Fruit fly (Drosophila melanogaster) whole organism, embryonic: ENCODE measurements around the gene CG34028.
A peak's percentile ranks its signal among the peaks of the same experiment; 100 is the strongest.

ENCODE experiments used
- Atf-2 ChIP-seq: fragments of 200-800 bp; sonication (Bioruptor generic); optimal IDR thresholded peaks from 2 replicates; lab custom pipeline; 2016; ENCODE audit warnings: missing biosample characterization, missing genetic modification characterization
- B-H1 ChIP-seq: fragments of 200-800 bp; sonication (Bioruptor generic); IDR thresholded peaks from 3 replicates; pipeline ENCODE4 v1.3.6; 2022; ENCODE audit warnings: missing biosample characterization, missing genetic modification characterization
- CG1024 ChIP-seq: fragments of 200-800 bp; sonication (Bioruptor generic); IDR thresholded peaks from 2 replicates; pipeline ENCODE4 v1.3.6; 2022; ENCODE audit warnings: missing biosample characterization, missing genetic modification characterization
- CG10431 ChIP-seq: fragments of 200-800 bp; sonication (Bioruptor generic); optimal IDR thresholded peaks from 3 replicates; lab custom pipeline; 2018; ENCODE audit warnings: missing biosample characterization, mild to moderate bottlenecking, missing genetic modification characterization
- CG10654 ChIP-seq: fragments of 200-800 bp; sonication (Bioruptor generic); optimal IDR thresholded peaks from 2 replicates; lab custom pipeline; 2016; ENCODE audit warnings: missing biosample characterization, missing genetic modification characterization
- CG11085 ChIP-seq: fragments of 200-800 bp; sonication (Bioruptor generic); IDR thresholded peaks from 2 replicates; pipeline ENCODE4 v1.3.6; 2022; ENCODE audit warnings: missing biosample characterization, missing genetic modification characterization
- CG11456 ChIP-seq: fragments of 200-800 bp; sonication (Bioruptor generic); IDR thresholded peaks from 3 replicates; pipeline ENCODE4 v1.3.6; 2022; ENCODE audit warnings: missing biosample characterization, missing genetic modification characterization
- CG12071 ChIP-seq: fragments of 200-800 bp; sonication (Bioruptor generic); optimal IDR thresholded peaks from 3 replicates; lab custom pipeline; 2018; ENCODE audit warnings: missing biosample characterization, mild to moderate bottlenecking, missing genetic modification characterization
- CG13296 ChIP-seq: fragments of 200-800 bp; sonication (Bioruptor generic); optimal IDR thresholded peaks from 3 replicates; lab custom pipeline; 2018; ENCODE audit warnings: missing biosample characterization, mild to moderate bottlenecking, missing genetic modification characterization
- CG17186 ChIP-seq: fragments of 200-800 bp; sonication (Bioruptor generic); optimal IDR thresholded peaks from 3 replicates; lab custom pipeline; 2017; ENCODE audit warnings: missing biosample characterization, missing genetic modification reagents, missing genetic modification characterization
- CG17568 ChIP-seq: fragments of 200-800 bp; sonication (Bioruptor generic); optimal IDR thresholded peaks from 2 replicates; lab custom pipeline; 2018; ENCODE audit warnings: missing biosample characterization, mild to moderate bottlenecking, missing genetic modification characterization, moderate library complexity
- CG17912 ChIP-seq: fragments of 200-800 bp; sonication (Bioruptor generic); optimal IDR thresholded peaks from 2 replicates; lab custom pipeline; 2018; ENCODE audit warnings: missing biosample characterization, mild to moderate bottlenecking, missing genetic modification characterization
- CG1832 ChIP-seq: fragments of 200-800 bp; sonication (Bioruptor generic); optimal IDR thresholded peaks from 2 replicates; lab custom pipeline; 2017; ENCODE audit warnings: missing biosample characterization, mild to moderate bottlenecking, missing genetic modification characterization, inconsistent platforms
- CG3407 ChIP-seq: fragments of 200-800 bp; sonication (Bioruptor generic); optimal IDR thresholded peaks from 2 replicates; lab custom pipeline; 2018; ENCODE audit warnings: missing biosample characterization, mild to moderate bottlenecking, missing genetic modification characterization
- CG34224 ChIP-seq: fragments of 200-800 bp; sonication (Bioruptor generic); IDR thresholded peaks from 3 replicates; pipeline ENCODE4 v1.3.6; 2022; ENCODE audit warnings: missing biosample characterization, missing genetic modification characterization; ENCODE audit not compliant: partially characterized antibody
- CG3838 ChIP-seq: fragments of 200-800 bp; sonication (Bioruptor generic); optimal IDR thresholded peaks from 3 replicates; lab custom pipeline; 2016; ENCODE audit warnings: missing biosample characterization, missing genetic modification characterization
- CG4360 ChIP-seq: fragments of 200-800 bp; sonication (Bioruptor generic); IDR thresholded peaks from 2 replicates; pipeline ENCODE4 v1.3.6; 2022; ENCODE audit warnings: missing biosample characterization, missing genetic modification characterization
- CG43689 ChIP-seq: fragments of 200-800 bp; sonication (Bioruptor generic); IDR thresholded peaks from 2 replicates; pipeline ENCODE4 v1.3.6; 2022; ENCODE audit warnings: missing biosample characterization, missing genetic modification characterization
- CG4707 ChIP-seq: fragments of 200-800 bp; sonication (Bioruptor generic); optimal IDR thresholded peaks from 2 replicates; lab custom pipeline; 2018; ENCODE audit warnings: missing biosample characterization, mild to moderate bottlenecking, missing genetic modification characterization, moderate library complexity
- CG6654 ChIP-seq: fragments of 200-800 bp; sonication (Bioruptor generic); optimal IDR thresholded peaks from 2 replicates; lab custom pipeline; 2017; ENCODE audit warnings: missing biosample characterization, mild to moderate bottlenecking, missing genetic modification characterization
- CG9727 ChIP-seq: fragments of 200-800 bp; sonication (Bioruptor generic); optimal IDR thresholded peaks from 3 replicates; lab custom pipeline; 2017; ENCODE audit warnings: missing biosample characterization, mild to moderate bottlenecking, missing genetic modification characterization
- CG9876 ChIP-seq: fragments of 200-800 bp; sonication (Bioruptor generic); optimal IDR thresholded peaks from 2 replicates; lab custom pipeline; 2016; ENCODE audit warnings: missing biosample characterization, missing genetic modification characterization
- CG9932 ChIP-seq: fragments of 200-800 bp; sonication (Bioruptor generic); IDR thresholded peaks from 2 replicates; pipeline ENCODE4 v1.3.6; 2022; ENCODE audit warnings: missing biosample characterization, missing genetic modification characterization
- D ChIP-seq, 2 experiments: fragments of 200-800 bp in 1 of 2; fragments of >200 bp in 1 of 2; sonication (Bioruptor generic) in 1 of 2; optimal IDR thresholded peaks; 2 replicates in 1 of 2; 3 replicates in 1 of 2; lab custom pipeline; 2017; ENCODE audit warnings: mild to moderate bottlenecking in 1 of 2, missing biosample characterization in 1 of 2, missing genetic modification characterization in 1 of 2, missing genetic modification reagents in 1 of 2
- HHEX ChIP-seq: fragments of 200-800 bp; sonication (Bioruptor generic); optimal IDR thresholded peaks from 3 replicates; lab custom pipeline; 2017; ENCODE audit warnings: missing biosample characterization, mild to moderate bottlenecking, missing genetic modification characterization, missing genetic modification reagents
- HmgD ChIP-seq: fragments of 200-800 bp; sonication (Bioruptor generic); optimal IDR thresholded peaks from 3 replicates; lab custom pipeline; 2016; ENCODE audit warnings: missing biosample characterization, missing genetic modification characterization
- Hr51 ChIP-seq, 2 experiments: fragments of 200-800 bp; sonication (Bioruptor generic); optimal IDR thresholded peaks; 2 replicates in 1 of 2; 3 replicates in 1 of 2; lab custom pipeline; 2016 to 2018; ENCODE audit warnings: missing biosample characterization in 2 of 2, missing genetic modification characterization in 2 of 2, mild to moderate bottlenecking in 1 of 2, moderate library complexity in 1 of 2
- NC2β ChIP-seq: fragments of 200-800 bp; sonication (Bioruptor generic); optimal IDR thresholded peaks from 2 replicates; lab custom pipeline; 2016; ENCODE audit warnings: missing biosample characterization, missing genetic modification characterization
- NFAT ChIP-seq: fragments of 200-800 bp; sonication (Bioruptor generic); IDR thresholded peaks from 2 replicates; pipeline ENCODE4 v1.3.6; 2022; ENCODE audit warnings: missing biosample characterization, missing genetic modification characterization
- NK7.1 ChIP-seq: fragments of 200-800 bp; sonication (Bioruptor generic); optimal IDR thresholded peaks from 3 replicates; lab custom pipeline; 2016; ENCODE audit warnings: missing biosample characterization, missing genetic modification characterization
- Pdp1 ChIP-seq, 2 experiments: fragments of 200-800 bp; sonication (Bioruptor generic); optimal IDR thresholded peaks; 3 replicates each; lab custom pipeline; 2016; ENCODE audit warnings: missing biosample characterization in 2 of 2, missing genetic modification characterization in 2 of 2, mild to moderate bottlenecking in 1 of 2, moderate library complexity in 1 of 2
- Ptx1 ChIP-seq: fragments of 200-800 bp; sonication (Bioruptor generic); IDR thresholded peaks from 2 replicates; pipeline ENCODE4 v1.3.6; 2022; ENCODE audit warnings: missing biosample characterization, missing genetic modification characterization
- Sry-δ ChIP-seq: fragments of 200-800 bp; sonication (Bioruptor generic); optimal IDR thresholded peaks from 2 replicates; lab custom pipeline; 2016; ENCODE audit warnings: missing biosample characterization, missing genetic modification characterization
- Xrp1 ChIP-seq: fragments of 200-800 bp; sonication (Bioruptor generic); IDR thresholded peaks from 2 replicates; pipeline ENCODE4 v1.3.6; 2022; ENCODE audit warnings: missing biosample characterization, missing genetic modification characterization
- ab ChIP-seq: fragments of 200-800 bp; sonication (Bioruptor generic); optimal IDR thresholded peaks from 2 replicates; lab custom pipeline; 2016; ENCODE audit warnings: missing biosample characterization, missing genetic modification characterization
- al ChIP-seq: fragments of 200-800 bp; sonication (Bioruptor generic); IDR thresholded peaks from 2 replicates; pipeline ENCODE4 v1.3.6; 2022; ENCODE audit warnings: missing biosample characterization, missing genetic modification characterization
- amos ChIP-seq: fragments of 200-800 bp; sonication (Bioruptor generic); IDR thresholded peaks from 2 replicates; pipeline ENCODE4 v1.3.6; 2022; ENCODE audit warnings: missing biosample characterization, missing genetic modification characterization; ENCODE audit not compliant: partially characterized antibody
- br ChIP-seq: fragments of >200 bp; optimal IDR thresholded peaks from 2 replicates; lab custom pipeline; 2017
- dysf ChIP-seq: fragments of 200-800 bp; sonication (Bioruptor generic); IDR thresholded peaks from 3 replicates; pipeline ENCODE4 v1.3.6; 2022; ENCODE audit warnings: missing biosample characterization, missing genetic modification characterization
- en ChIP-seq: fragments of 200-800 bp; sonication (Bioruptor generic); optimal IDR thresholded peaks from 2 replicates; lab custom pipeline; 2016; ENCODE audit warnings: missing biosample characterization, missing genetic modification characterization
- eve ChIP-seq, 2 experiments: fragments of >200 bp; optimal IDR thresholded peaks; 2 replicates each; lab custom pipeline; 2017; ENCODE audit warnings: missing biosample characterization in 2 of 2, missing genetic modification characterization in 2 of 2
- ftz-f1 ChIP-seq: fragments of 200-800 bp; sonication (Bioruptor generic); optimal IDR thresholded peaks from 2 replicates; lab custom pipeline; 2016; ENCODE audit warnings: missing biosample characterization, missing genetic modification characterization
- row ChIP-seq: fragments of 200-800 bp; sonication (Bioruptor generic); IDR thresholded peaks from 3 replicates; pipeline ENCODE4 v1.3.6; 2022; ENCODE audit warnings: missing biosample characterization, missing genetic modification characterization
- schlank ChIP-seq: fragments of 200-800 bp; sonication (Bioruptor generic); optimal IDR thresholded peaks from 2 replicates; lab custom pipeline; 2018; ENCODE audit warnings: missing biosample characterization, mild to moderate bottlenecking, missing genetic modification characterization
- sens-2 ChIP-seq: fragments of 200-800 bp; sonication (Bioruptor generic); IDR thresholded peaks from 2 replicates; pipeline ENCODE4 v1.3.6; 2022; ENCODE audit warnings: missing biosample characterization, missing genetic modification characterization
- sima ChIP-seq: fragments of 200-800 bp; sonication (Bioruptor generic); optimal IDR thresholded peaks from 2 replicates; lab custom pipeline; 2016; ENCODE audit warnings: missing biosample characterization, missing genetic modification characterization
- stc ChIP-seq: fragments of 200-800 bp; sonication (Bioruptor generic); IDR thresholded peaks from 2 replicates; pipeline ENCODE4 v1.3.6; 2022; ENCODE audit warnings: missing biosample characterization, missing genetic modification characterization
- ttk ChIP-seq: fragments of 200-800 bp; sonication (Bioruptor generic); IDR thresholded peaks from 2 replicates; pipeline ENCODE4 v2.1.2; 2022; ENCODE audit warnings: missing biosample characterization, missing genetic modification characterization
- twi ChIP-seq: fragments of 200-800 bp; optimal IDR thresholded peaks from 2 replicates; lab custom pipeline; 2019; ENCODE audit warnings: missing biosample characterization, mild to moderate bottlenecking, missing genetic modification characterization, moderate library complexity

The CG34028 gene

dm6 chrX:9553545-9554320, 42.4 kb downstream of the CG34028 start (continued):
- TF ChIP-seq en (GFP tag; lab: Kevin White, UChicago) (peak; percentile 35), CG3407 (peak; percentile 77), CG1024 (peak; percentile 55; the same call in 1 of the 2 replicates), CG6654 (peak; percentile 30), CG3838 (GFP tag; lab: Kevin White, UChicago) (peak; percentile 3), CG10431 (GFP tag; lab: Kevin White, UChicago) (peak; percentile 70), dysf (GFP tag; lab: Robert Waterston, UW) (peak; percentile 91), Atf-2 (GFP tag; lab: Kevin White, UChicago) (peak; percentile 76), CG9932 (GFP tag; lab: Robert Waterston, UW) (peak; percentile 90), schlank (tag; lab: Kevin White, UChicago) (peak; percentile 84), CG43689 (GFP tag; lab: Robert Waterston, UW) (peak; percentile 63; the same call in 1 of the 2 replicates), CG11456 (GFP tag; lab: Robert Waterston, UW) (peak; percentile 79), stc (GFP tag; lab: Robert Waterston, UW) (peak; percentile 85), eve (GFP tag; optimal IDR thresholded peaks at IDR 0.05; lab: Kevin White, UChicago) (peak in 1 of 2 experiments; percentile 93), row (peak; percentile 96), NK7.1 (GFP tag; lab: Kevin White, UChicago) (peak; percentile 13), Xrp1 (GFP tag; lab: Robert Waterston, UW) (peak; percentile 94), CG4707 (GFP tag; lab: Kevin White, UChicago) (peak; percentile 67), B-H1 (peak; percentile 78; the same call in 2 of the 3 replicates), CG9727 (GFP tag; lab: Kevin White, UChicago) (peak; percentile 84), Pdp1 (GFP tag; optimal IDR thresholded peaks at IDR 0.05; lab: Kevin White, UChicago) (peak; percentile 58 to 71), ab (peak; percentile 55), CG17568 (GFP tag; lab: Kevin White, UChicago) (peak; percentile 87), NFAT (GFP tag; lab: Robert Waterston, UW) (peak; percentile 69), sens-2 (GFP tag; lab: Robert Waterston, UW) (peak; percentile 55), CG17912 (GFP tag; lab: Kevin White, UChicago) (peak; percentile 40), Sry-δ (GFP tag; lab: Kevin White, UChicago) (peak; percentile 31), al (GFP tag; lab: Robert Waterston, UW) (peak; percentile 77), CG34224 (GFP tag; lab: Robert Waterston, UW) (no peak), CG4360 (GFP tag; lab: Robert Waterston, UW) (0 out of 2 replicates have a peak, but pooled peaks have one; percentile 27), ttk (GFP tag; lab: Robert Waterston, UW) (peak; percentile 85), CG9876 (GFP tag; lab: Kevin White, UChicago) (peak; percentile 43), ftz-f1 (GFP tag; lab: Kevin White, UChicago) (no peak), Hr51 (GFP tag; optimal IDR thresholded peaks at IDR 0.05; lab: Kevin White, UChicago) (peak; percentile 56 to 88), CG1832 (GFP tag; lab: Kevin White, UChicago) (no peak), CG17186 (peak; percentile 64), CG13296 (GFP tag; lab: Kevin White, UChicago) (peak; percentile 87), CG10654 (GFP tag; lab: Kevin White, UChicago) (peak; percentile 73), Ptx1 (GFP tag; lab: Robert Waterston, UW) (peak; percentile 89), twi (peak; percentile 58), amos (GFP tag; lab: Robert Waterston, UW) (peak; percentile 36; the same call in 1 of the 2 replicates), CG11085 (GFP tag; lab: Robert Waterston, UW) (peak; percentile 55; the same call in 1 of the 2 replicates), HHEX (GFP tag; lab: Kevin White, UChicago) (peak; percentile 89), CG12071 (GFP tag; lab: Kevin White, UChicago) (peak; percentile 77), sima (GFP tag; lab: Kevin White, UChicago) (no peak), NC2β (GFP tag; lab: Kevin White, UChicago) (peak; percentile 81), HmgD (peak; percentile 18), D (optimal IDR thresholded peaks at IDR 0.05; lab: Kevin White, UChicago) (no peak), D (GFP tag; optimal IDR thresholded peaks at IDR 0.05; lab: Kevin White, UChicago) (peak; percentile 81), br (lab: Kevin White, UChicago) (no peak)
